Worm (Caenorhabditis elegans) whole organism, mixed stage, embryonic: Measurements from ENCODE around the gene spig-9.

Source experiments
- bed-3 ChIP-seq: fragments of 200-800 bp; sonication (Bioruptor generic); optimal IDR thresholded peaks from 3 replicates; lab custom pipeline; 2018; ENCODE audit warnings: mild to moderate bottlenecking, missing genetic modification characterization, moderate library complexity, missing compliant biosample characterization
- blmp-1 ChIP-seq: fragments of 150-350 bp; optimal IDR thresholded peaks from 2 replicates; lab custom pipeline; 2014; ENCODE audit warnings: missing biosample characterization, missing genetic modification characterization
- ceh-39 ChIP-seq: fragments of 150-350 bp; optimal IDR thresholded peaks from 2 replicates; lab custom pipeline; 2014; ENCODE audit warnings: missing biosample characterization, missing genetic modification characterization
- ceh-43 ChIP-seq: fragments of 200-800 bp; sonication (Bioruptor generic); optimal IDR thresholded peaks from 2 replicates; lab custom pipeline; 2018; ENCODE audit warnings: mild to moderate bottlenecking, missing genetic modification characterization, moderate library complexity, missing compliant biosample characterization
- ceh-83 ChIP-seq: fragments of 200-800 bp; sonication (Bioruptor generic); optimal IDR thresholded peaks from 2 replicates; lab custom pipeline; 2018; ENCODE audit warnings: mild to moderate bottlenecking, missing genetic modification characterization, missing compliant biosample characterization
- cnd-1 ChIP-seq: fragments of 200-800 bp; sonication (Bioruptor generic); optimal IDR thresholded peaks from 2 replicates; lab custom pipeline; 2018; ENCODE audit warnings: mild to moderate bottlenecking, missing genetic modification characterization, missing compliant biosample characterization
- drap-1 ChIP-seq: fragments of 200-800 bp; sonication (Bioruptor generic); optimal IDR thresholded peaks from 3 replicates; lab custom pipeline; 2018; ENCODE audit warnings: mild to moderate bottlenecking, missing genetic modification characterization, missing compliant biosample characterization
- elt-1 ChIP-seq: sonication (generic microtip); optimal IDR thresholded peaks from 2 replicates; lab custom pipeline; 2017; ENCODE audit warnings: missing genetic modification characterization, mild to moderate bottlenecking, missing compliant biosample characterization, antibody characterized with exemption, moderate library complexity, borderline replicate concordance; ENCODE audit not compliant: insufficient read depth
- elt-3 ChIP-seq: fragments of 150-350 bp; optimal IDR thresholded peaks from 2 replicates; lab custom pipeline; 2014; ENCODE audit warnings: missing biosample characterization, missing genetic modification characterization
- flh-1 ChIP-seq: fragments of 200-800 bp; sonication (Bioruptor generic); optimal IDR thresholded peaks from 2 replicates; lab custom pipeline; 2018; ENCODE audit warnings: mild to moderate bottlenecking, missing genetic modification characterization, moderate library complexity, missing compliant biosample characterization
- hlh-1 ChIP-seq: fragments of 150-350 bp; optimal IDR thresholded peaks from 2 replicates; lab custom pipeline; 2014; ENCODE audit warnings: missing biosample characterization, missing genetic modification reagents, missing genetic modification characterization
- lin-13 ChIP-seq: fragments of 150-350 bp; optimal IDR thresholded peaks from 2 replicates; lab custom pipeline; 2014; ENCODE audit warnings: missing biosample characterization, missing genetic modification characterization
- lin-32 ChIP-seq: fragments of 200-800 bp; sonication (Bioruptor generic); optimal IDR thresholded peaks from 2 replicates; lab custom pipeline; 2018; ENCODE audit warnings: mild to moderate bottlenecking, missing genetic modification characterization, missing compliant biosample characterization
- lsy-2 ChIP-seq: fragments of 150-350 bp; optimal IDR thresholded peaks from 2 replicates; lab custom pipeline; 2014; ENCODE audit warnings: missing biosample characterization, missing genetic modification characterization
- mab-5 ChIP-seq: fragments of 150-350 bp; optimal IDR thresholded peaks from 2 replicates; lab custom pipeline; 2014; ENCODE audit warnings: missing biosample characterization, missing genetic modification characterization
- mep-1 ChIP-seq: fragments of 150-350 bp; optimal IDR thresholded peaks from 2 replicates; lab custom pipeline; 2017; ENCODE audit warnings: missing biosample characterization, missing genetic modification reagents, missing genetic modification characterization, inconsistent platforms
- mls-2 ChIP-seq: sonication (generic microtip); optimal IDR thresholded peaks from 2 replicates; lab custom pipeline; 2016; ENCODE audit warnings: mild to moderate bottlenecking, missing genetic modification characterization, moderate library complexity, missing compliant biosample characterization
- nhr-2 ChIP-seq: fragments of 150-350 bp; optimal IDR thresholded peaks from 2 replicates; lab custom pipeline; 2014; ENCODE audit warnings: missing biosample characterization, missing genetic modification characterization
- nhr-237 ChIP-seq: fragments of 150-350 bp; optimal IDR thresholded peaks from 2 replicates; lab custom pipeline; 2014; ENCODE audit warnings: missing biosample characterization, missing genetic modification characterization
- nhr-76 ChIP-seq: sonication (generic microtip); optimal IDR thresholded peaks from 2 replicates; lab custom pipeline; 2017; ENCODE audit warnings: missing biosample characterization, missing genetic modification characterization
- pha-4 ChIP-seq: fragments of 150-350 bp; optimal IDR thresholded peaks from 2 replicates; lab custom pipeline; 2018; ENCODE audit warnings: missing biosample characterization, missing genetic modification reagents, missing genetic modification characterization
- sem-2 ChIP-seq: fragments of 200-800 bp; sonication (Bioruptor generic); optimal IDR thresholded peaks from 2 replicates; lab custom pipeline; 2018; ENCODE audit warnings: mild to moderate bottlenecking, missing genetic modification characterization, missing compliant biosample characterization
- snpc-4 ChIP-seq: fragments of 150-350 bp; optimal IDR thresholded peaks from 2 replicates; lab custom pipeline; 2014; ENCODE audit warnings: missing biosample characterization, missing genetic modification characterization
- sptf-1 ChIP-seq: sonication (generic microtip); optimal IDR thresholded peaks from 2 replicates; lab custom pipeline; 2017; ENCODE audit warnings: mild to moderate bottlenecking, missing genetic modification characterization, moderate library complexity, missing compliant biosample characterization
- tbx-8 ChIP-seq: fragments of 200-800 bp; sonication (Bioruptor generic); optimal IDR thresholded peaks from 2 replicates; lab custom pipeline; 2018; ENCODE audit warnings: mild to moderate bottlenecking, missing genetic modification characterization, moderate library complexity, missing compliant biosample characterization
- unc-120 ChIP-seq: sonication (generic microtip); optimal IDR thresholded peaks from 2 replicates; lab custom pipeline; 2017; ENCODE audit warnings: missing genetic modification characterization, missing compliant biosample characterization; ENCODE audit not compliant: poor library complexity, severe bottlenecking
- unc-39 ChIP-seq: fragments of 150-350 bp; optimal IDR thresholded peaks from 2 replicates; lab custom pipeline; 2014; ENCODE audit warnings: missing biosample characterization, missing genetic modification characterization
- unc-62 ChIP-seq: fragments of 150-350 bp; optimal IDR thresholded peaks from 2 replicates; lab custom pipeline; 2014; ENCODE audit warnings: missing biosample characterization, missing genetic modification reagents, missing genetic modification characterization
- zip-8 ChIP-seq: fragments of 150-350 bp; optimal IDR thresholded peaks from 2 replicates; lab custom pipeline; 2014; ENCODE audit warnings: missing biosample characterization, missing genetic modification characterization
- ztf-11 ChIP-seq: fragments of 150-350 bp; optimal IDR thresholded peaks from 2 replicates; lab custom pipeline; 2014; ENCODE audit warnings: missing biosample characterization, missing genetic modification characterization

spig-9 gene

DNA sequence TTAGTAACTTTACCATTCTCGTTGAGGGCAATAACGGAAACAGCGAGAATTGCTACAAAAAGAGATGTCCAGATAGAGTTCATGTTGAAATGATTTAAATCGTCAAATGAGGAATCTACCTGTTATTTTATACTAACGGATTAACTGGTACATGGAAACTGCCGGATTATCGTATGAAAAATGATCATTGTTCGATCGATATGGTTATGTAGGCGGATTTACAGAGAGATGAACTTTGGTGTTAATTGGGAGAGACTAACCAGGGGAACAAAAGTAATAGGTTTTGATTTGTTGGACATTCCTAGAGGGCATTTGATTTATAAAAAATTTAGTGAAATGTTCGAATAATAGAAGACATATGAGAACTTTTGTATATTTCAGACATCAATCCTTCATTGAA, at the start of gene spig-9:
spig-9 (minus strand) TSS at position 101 of the 400 bp plus-strand sequence.
- TF ChIP-seq lin-13 (tag; lab: Kevin White, UChicago) (no peak), hlh-1 (tag; lab: Kevin White, UChicago) (no peak)

DNA sequence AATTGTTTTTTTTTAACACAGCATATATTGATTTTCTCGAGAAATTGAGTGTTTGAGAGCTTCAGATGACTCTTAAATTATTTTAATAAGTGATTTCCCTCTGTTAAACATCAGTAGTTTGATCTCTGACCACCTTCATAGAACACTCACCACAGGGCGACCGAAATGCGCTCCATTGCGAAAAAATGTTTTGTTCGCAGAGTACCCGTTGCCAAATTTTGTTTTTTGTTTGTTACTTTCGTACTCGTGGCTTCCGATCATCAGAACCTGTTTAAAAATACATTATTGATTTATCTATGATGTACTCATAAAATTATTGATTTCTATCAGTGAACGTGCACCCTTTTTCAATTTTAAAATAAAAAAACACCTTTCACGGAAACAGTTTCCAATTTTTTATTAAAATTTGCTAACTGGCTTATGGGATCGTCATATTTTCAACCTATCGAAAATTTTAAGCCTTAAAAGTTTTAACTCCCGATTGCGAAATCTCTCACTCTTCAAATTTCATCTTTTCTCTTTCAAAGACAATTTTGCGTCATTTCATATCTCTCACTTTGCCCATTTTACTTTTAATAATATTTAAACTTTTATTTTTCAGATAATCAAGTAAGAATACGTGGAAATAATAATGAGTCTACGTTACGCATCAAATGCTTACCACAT, 49.1 kb upstream of the spig-9 start, which contains the start of gene letm-1:
letm-1 (plus strand) TSS at position 598 of the 666 bp plus-strand sequence.
- TF ChIP-seq unc-120, result no peak
- TF ChIP-seq mls-2, result no peak
- peak; percentile 4 for TF ChIP-seq mep-1 (tag; lab: Kevin White, UChicago)
- TF ChIP-seq lin-32, result no peak
- TF ChIP-seq mab-5, result no peak
- TF ChIP-seq lsy-2 (tag; lab: Kevin White, UChicago), result no peak
- no peak for TF ChIP-seq unc-39 (tag; lab: Kevin White, UChicago)
- no peak for TF ChIP-seq nhr-76

DNA sequence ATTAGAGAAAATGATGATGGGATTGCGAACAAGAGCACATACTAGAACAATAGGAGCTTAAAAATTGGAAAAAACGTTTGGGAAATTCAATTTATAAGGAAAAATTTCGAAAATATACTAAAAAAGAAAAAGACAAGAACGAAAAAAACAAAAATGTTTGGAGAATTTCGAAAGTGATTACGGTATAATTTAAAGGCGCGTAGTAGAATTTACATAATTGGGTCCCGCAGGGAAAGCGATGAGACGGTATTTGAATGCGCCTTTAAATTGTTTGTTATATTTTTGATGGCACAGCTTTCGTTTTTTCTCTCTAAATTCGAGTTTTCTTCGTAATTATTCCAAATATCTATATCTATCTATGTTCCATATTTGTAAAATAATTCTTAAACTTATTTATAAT, 48.4 kb upstream of the spig-9 start:
- TF ChIP-seq elt-1 (tag; lab: Kevin White, UChicago) (no peak), nhr-2 (no peak), snpc-4 (tag; lab: Kevin White, UChicago) (no peak), tbx-8 (GFP tag; lab: Kevin White, UChicago) (no peak), ceh-43 (GFP tag; lab: Kevin White, UChicago) (no peak), flh-1 (GFP tag; lab: Kevin White, UChicago) (no peak), ceh-39 (tag; lab: Kevin White, UChicago) (no peak), lsy-2 (tag; lab: Kevin White, UChicago) (no peak), bed-3 (GFP tag; lab: Kevin White, UChicago) (no peak), unc-39 (tag; lab: Kevin White, UChicago) (no peak)

DNA sequence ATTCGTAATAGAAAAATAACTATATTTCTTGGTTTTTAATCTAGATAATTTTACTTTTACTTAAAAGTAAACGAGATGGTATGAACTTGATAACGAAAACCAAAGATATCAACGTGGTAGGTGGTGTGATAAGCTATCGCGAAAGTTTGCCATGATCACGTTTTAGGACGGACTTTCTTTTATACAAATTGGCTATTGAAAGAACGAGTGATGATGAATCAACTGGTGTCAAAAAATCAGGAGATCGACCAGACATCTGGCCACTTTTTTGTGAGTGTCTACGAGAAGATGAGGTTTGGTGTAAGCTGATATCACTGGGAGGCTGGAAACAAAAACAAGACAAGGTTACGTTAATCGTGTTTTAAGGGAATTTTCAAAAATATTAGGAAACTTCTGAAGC, 47.5 kb upstream of the spig-9 start:
- no peak for TF ChIP-seq drap-1 (GFP tag; lab: Kevin White, UChicago)
- no peak for TF ChIP-seq lsy-2 (tag; lab: Kevin White, UChicago)
- no peak for TF ChIP-seq mep-1 (tag; lab: Kevin White, UChicago)
- TF ChIP-seq mab-5, result no peak
- TF ChIP-seq, all 35 proteins: peak for 0

DNA sequence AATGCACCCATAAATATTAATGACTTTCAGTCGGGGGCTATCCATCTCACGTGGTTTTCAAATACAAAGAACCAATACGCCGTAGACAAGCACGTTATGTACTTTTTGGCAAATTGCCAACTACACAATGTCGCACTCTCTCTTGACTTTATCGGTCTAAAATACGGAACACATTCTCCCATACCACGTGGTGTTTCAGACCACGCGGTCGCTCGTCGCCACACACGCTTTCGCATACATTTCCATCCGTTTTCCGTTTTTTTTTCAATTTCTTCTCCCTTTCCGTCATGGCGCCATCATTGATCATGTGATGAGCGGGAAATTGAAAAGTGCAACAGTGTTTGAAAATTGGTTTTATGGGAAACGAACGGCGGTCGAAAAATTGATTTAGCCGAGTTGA, 46.9 kb upstream of the spig-9 start:
- TF ChIP-seq snpc-4 (tag; lab: Kevin White, UChicago) (no peak), ztf-11 (no peak), nhr-76 (no peak), sem-2 (GFP tag; lab: Kevin White, UChicago) (no peak), bed-3 (GFP tag; lab: Kevin White, UChicago) (no peak), elt-1 (tag; lab: Kevin White, UChicago) (no peak), unc-120 (no peak), sptf-1 (tag; lab: Kevin White, UChicago) (no peak), tbx-8 (GFP tag; lab: Kevin White, UChicago) (no peak), mep-1 (tag; lab: Kevin White, UChicago) (no peak), elt-3 (tag; lab: Kevin White, UChicago) (no peak), ceh-39 (tag; lab: Kevin White, UChicago) (no peak), mab-5 (no peak), hlh-1 (tag; lab: Kevin White, UChicago) (no peak), lin-32 (no peak)

DNA sequence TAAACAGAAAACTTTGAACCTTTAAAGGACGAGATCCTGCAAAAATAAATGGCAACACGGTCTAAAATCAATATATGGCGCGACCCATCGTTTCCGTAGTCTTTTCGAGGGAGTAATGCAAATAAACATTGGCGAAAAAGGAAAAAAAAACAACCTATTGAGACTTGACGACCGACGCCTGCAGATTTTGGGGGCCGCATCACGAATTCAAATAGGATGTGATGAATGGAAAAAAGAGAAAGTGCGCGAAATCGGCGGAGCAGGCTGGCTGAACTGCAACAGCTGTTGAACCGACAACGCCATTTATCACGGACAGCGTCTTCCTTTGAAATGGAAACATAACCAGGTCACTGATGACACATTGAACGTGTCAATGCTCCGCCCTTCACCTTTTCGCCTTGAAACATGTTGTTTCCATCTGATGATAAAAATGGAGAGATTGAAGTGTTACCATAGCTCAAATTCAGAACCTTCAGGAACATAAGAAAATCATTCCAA, 46.2 kb upstream of the spig-9 start:
- peak; percentile 72 for TF ChIP-seq hlh-1 (tag; lab: Kevin White, UChicago)
- TF ChIP-seq nhr-76, result no peak
- peak; percentile 44 for TF ChIP-seq unc-62 (GFP tag; lab: Kevin White, UChicago)

DNA sequence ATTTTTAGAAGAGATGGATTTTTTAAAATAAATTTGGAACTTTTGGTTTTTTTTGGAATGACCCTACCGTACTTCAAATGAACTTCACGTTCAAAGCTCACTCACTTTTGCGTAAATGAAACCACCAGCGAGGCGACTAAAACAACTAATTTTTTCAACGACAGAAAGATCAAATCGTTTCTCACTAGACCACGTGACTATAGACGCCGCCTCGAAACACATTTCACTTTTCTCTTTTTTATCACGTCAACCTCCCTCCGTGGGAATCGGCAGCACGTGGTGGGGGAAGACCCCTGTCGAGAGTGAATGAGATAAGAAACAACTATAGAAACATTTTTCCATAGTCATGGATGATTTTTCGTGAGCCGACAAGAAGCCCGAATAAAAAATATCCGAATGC, 45.6 kb upstream of the spig-9 start:
- TF ChIP-seq ceh-83 (GFP tag; lab: Kevin White, UChicago), result no peak
- TF ChIP-seq lin-32, result no peak
- TF ChIP-seq nhr-76, result no peak
- no peak for TF ChIP-seq nhr-237
- TF ChIP-seq hlh-1 (tag; lab: Kevin White, UChicago), result no peak
- no peak for TF ChIP-seq unc-120
- TF ChIP-seq lin-13 (tag; lab: Kevin White, UChicago), result no peak
- no peak for TF ChIP-seq drap-1 (GFP tag; lab: Kevin White, UChicago)
- TF ChIP-seq pha-4 (tag; lab: Kevin White, UChicago), result no peak
- no peak for TF ChIP-seq ztf-11
- TF ChIP-seq zip-8, result no peak
- TF ChIP-seq snpc-4 (tag; lab: Kevin White, UChicago), result no peak
- no peak for TF ChIP-seq mab-5
- TF ChIP-seq cnd-1, result no peak
- TF ChIP-seq flh-1 (GFP tag; lab: Kevin White, UChicago), result no peak
- TF ChIP-seq elt-3 (tag; lab: Kevin White, UChicago), result no peak
- TF ChIP-seq unc-39 (tag; lab: Kevin White, UChicago), result no peak
- TF ChIP-seq sptf-1 (tag; lab: Kevin White, UChicago), result no peak
- no peak for TF ChIP-seq nhr-2
- no peak for TF ChIP-seq blmp-1 (tag; lab: Kevin White, UChicago)
- TF ChIP-seq, all 35 proteins: peak for 0
